Fruit fly (Drosophila melanogaster) S2 (cell line): ENCODE results near the gene smp-30.

Source experiments
- CG8478 ChIP-seq: fragments of >200 bp; optimal IDR thresholded peaks from 2 replicates; lab custom pipeline; 2018
- CTCF ChIP-seq, 2 experiments: fragments of >200 bp; optimal IDR thresholded peaks; 2 replicates each; lab custom pipeline; 2018

The smp-30 gene

dm6 chr3R:14751023-14751422 lies at the start of gene smp-30:
Gene smp-30, minus strand, starts transcription at chr3R:14751246.
- no peak for TF ChIP-seq CTCF (optimal IDR thresholded peaks at IDR 0.05; lab: Kevin White, UChicago)
- no peak for TF ChIP-seq CG8478 (lab: Kevin White, UChicago)

DNA sequence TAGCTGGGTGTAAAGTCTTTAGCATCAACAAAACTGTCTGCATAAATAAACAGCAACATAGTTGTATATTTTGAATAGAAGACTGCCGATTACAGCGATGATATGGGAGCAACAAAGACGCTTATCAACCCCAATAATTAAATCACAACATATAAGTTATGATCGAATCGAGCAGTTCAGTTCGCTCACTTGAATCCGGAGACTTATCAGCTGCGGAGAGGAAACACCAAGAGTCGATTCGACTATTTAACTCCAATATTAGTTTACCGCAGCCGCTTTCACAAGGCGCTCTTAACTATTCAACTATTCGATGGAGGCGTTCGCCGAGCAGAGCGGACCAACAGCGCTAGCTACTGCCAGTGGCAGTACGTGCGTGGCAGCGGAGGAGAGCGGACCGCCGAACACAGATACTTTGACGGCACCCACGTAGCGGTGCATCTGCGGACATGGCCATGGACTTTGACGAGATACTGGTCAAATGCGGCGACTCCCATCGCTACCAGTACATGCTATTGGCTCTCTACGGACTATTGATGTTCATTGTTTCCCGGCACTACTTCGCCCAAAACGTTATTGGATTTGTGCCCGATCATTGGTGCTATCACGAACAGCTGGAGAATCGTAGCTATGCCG lies 47.7 kb upstream of the smp-30 start, which contains the start of gene CG14856:
CG14856 (plus strand) TSS at position 361 of the 633 bp plus-strand sequence.
- TF ChIP-seq CTCF (optimal IDR thresholded peaks at IDR 0.05; lab: Kevin White, UChicago) (no peak), CG8478 (lab: Kevin White, UChicago) (no peak)

DNA sequence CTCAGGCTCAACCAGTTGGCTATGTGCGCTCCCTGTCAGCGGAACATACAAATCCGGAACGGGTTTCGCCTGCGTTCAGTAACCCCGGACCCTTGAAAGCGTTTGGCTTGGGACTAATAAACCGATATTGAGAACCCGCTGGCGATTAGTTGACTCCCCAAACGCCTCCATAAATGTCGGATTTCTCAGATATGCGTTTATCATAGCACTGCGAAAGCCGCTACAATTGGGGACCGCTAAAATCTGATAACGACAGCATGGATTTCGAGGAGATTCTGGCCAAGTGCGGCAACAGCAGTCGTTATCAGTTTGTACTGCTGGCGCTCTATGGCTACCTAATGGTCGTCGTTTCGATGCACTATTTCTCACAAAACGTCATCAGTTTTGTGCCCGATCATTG lies 45.2 kb upstream of the smp-30 start, which contains the start of gene CG14855:
CG14855 (plus strand) TSS at position 12 of the 400 bp plus-strand sequence.
- TF ChIP-seq CG8478 (lab: Kevin White, UChicago) = no peak
- TF ChIP-seq CTCF (optimal IDR thresholded peaks at IDR 0.05; lab: Kevin White, UChicago) = no peak

DNA sequence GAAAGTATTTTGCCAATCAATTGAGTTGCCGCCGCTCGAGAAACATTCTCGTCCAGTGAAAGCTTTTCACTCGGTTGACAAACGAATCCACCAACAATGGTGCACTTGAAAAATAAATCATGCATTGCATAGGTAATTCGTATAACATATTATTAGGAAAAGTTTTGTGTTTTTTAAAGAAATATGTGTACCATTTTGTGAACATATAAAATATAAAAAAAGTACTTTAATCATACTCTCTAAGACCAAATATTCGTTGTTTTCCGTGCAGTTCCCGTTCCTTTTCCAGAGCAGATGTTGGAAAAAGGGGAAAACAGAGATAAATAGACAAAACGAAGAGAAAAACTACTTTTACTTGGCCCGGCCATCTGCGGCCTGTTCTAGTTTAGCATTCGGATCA lies 35.6 kb upstream of the smp-30 start:
- TF ChIP-seq CTCF (optimal IDR thresholded peaks at IDR 0.05; lab: Kevin White, UChicago) (no peak), CG8478 (lab: Kevin White, UChicago) (no peak)

- TF ChIP-seq CG8478 (lab: Kevin White, UChicago) = no peak
- TF ChIP-seq CTCF (optimal IDR thresholded peaks at IDR 0.05; lab: Kevin White, UChicago) = no peak
Observed at dm6 chr3R:14785335-14785734, 34.3 kb upstream of the smp-30 start.

dm6 chr3R:14780747-14781146 lies 29.7 kb upstream of the smp-30 start:
- TF ChIP-seq CTCF (optimal IDR thresholded peaks at IDR 0.05; lab: Kevin White, UChicago) (no peak), CG8478 (lab: Kevin White, UChicago) (no peak)

DNA sequence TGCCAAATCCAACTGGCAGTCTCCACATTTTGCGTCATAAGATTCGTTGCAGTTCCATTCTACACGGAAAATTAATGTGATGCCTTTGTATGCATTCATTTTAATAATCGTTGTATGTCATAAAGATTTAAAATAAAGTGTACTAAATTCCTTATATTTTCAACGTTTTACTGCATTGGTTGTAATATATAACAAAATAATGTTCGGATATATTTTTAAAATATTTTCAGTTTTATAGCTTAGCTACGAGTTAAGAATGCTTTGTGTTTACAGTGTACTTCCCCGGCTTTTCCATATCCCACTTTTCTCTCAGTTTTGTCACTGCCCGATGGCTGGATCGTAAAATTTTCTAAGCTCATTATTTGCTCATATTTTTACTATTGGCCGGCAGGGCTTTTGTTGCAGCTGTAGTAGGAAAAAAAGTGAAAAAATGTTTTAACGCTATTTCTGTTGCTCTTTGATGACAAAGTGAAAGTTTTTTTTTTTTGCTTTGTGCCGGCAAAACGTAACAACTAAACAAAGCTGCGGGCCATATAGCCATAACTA lies 28.8 kb upstream of the smp-30 start:
- TF ChIP-seq CTCF (optimal IDR thresholded peaks at IDR 0.05; lab: Kevin White, UChicago) = no peak
- no peak for TF ChIP-seq CG8478 (lab: Kevin White, UChicago)

- TF ChIP-seq CTCF (optimal IDR thresholded peaks at IDR 0.05; lab: Kevin White, UChicago) (no peak), CG8478 (lab: Kevin White, UChicago) (no peak)
Observed at dm6 chr3R:14775395-14775794, 24.3 kb upstream of the smp-30 start.

dm6 chr3R:14766439-14767025 lies 15.5 kb upstream of the smp-30 start:
- TF ChIP-seq CTCF (optimal IDR thresholded peaks at IDR 0.05; lab: Kevin White, UChicago) = no peak
- TF ChIP-seq CG8478 (lab: Kevin White, UChicago) = no peak

DNA sequence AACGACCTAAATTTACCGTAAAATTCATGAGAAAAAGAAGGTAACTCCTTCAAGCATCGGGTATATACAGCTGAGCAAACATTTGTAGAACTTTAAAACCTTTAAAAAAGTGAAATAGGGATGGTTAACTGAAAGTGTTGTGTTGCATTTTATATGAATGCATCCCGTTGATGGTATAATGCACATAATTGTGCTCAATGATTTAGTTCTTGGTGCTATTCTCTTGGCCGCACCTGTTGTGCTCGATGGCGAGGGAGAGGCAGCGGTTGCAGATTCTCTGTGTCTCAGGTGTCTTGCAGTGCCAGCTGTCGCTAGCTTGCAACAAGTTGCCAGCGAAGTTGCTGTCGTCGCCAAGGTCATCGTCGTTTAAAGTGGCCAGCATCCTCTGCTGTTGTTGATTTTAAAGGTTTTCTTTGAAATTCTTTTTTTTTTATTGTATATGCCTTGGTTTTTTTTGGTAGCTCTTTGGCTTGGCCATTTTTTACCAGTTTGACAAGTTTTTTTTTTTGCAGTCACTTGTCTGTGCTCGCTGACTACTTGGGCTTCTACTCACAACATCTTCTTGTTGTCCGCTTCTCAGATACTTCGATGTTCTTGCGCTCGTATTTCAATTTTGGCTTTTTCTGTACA lies 14.4 kb upstream of the smp-30 start:
- TF ChIP-seq CG8478 (lab: Kevin White, UChicago) (no peak), CTCF (optimal IDR thresholded peaks at IDR 0.05; lab: Kevin White, UChicago) (no peak)

- TF ChIP-seq CTCF (optimal IDR thresholded peaks at IDR 0.05; lab: Kevin White, UChicago) = no peak
- TF ChIP-seq CG8478 (lab: Kevin White, UChicago) = no peak
Observed at dm6 chr3R:14764131-14764530, 13.1 kb upstream of the smp-30 start.

DNA sequence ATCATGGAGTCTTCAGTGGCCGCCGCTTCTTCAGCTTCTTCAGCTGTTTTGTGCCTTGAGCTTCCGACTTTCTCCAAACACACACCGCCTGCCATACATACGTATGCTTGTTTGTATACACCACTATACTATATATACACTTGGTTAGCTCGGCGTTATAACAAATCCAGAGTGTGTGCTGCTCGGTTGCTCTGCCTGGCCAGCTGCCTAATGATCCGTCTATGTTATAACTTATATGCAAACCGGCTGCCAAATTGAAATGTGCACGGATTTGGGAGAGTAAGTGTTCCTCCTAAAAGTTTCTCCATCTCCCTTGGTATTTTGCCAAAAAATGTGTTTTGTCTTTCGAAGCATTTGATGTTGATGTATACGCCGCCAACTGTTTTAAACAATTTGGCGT lies 12.4 kb upstream of the smp-30 start:
- no peak for TF ChIP-seq CTCF (optimal IDR thresholded peaks at IDR 0.05; lab: Kevin White, UChicago)
- no peak for TF ChIP-seq CG8478 (lab: Kevin White, UChicago)

DNA sequence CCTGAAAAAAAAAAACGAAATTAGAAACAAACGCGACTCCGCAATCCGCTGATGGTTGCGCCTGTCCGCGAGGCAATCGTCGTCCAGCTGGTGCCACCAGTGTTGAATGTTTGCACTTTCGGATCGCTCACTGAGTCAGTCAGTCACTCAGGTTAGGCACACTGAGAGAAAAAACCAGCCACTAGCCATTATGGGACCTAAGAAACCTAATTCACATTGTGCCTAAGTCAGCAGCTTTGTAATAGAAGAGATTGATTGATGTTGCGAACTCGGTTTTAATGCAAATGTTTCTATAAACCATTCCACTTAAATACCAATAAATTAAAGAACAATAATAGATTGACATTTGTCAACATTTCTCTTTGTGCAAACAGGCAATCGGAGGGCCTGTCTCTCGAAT lies 10.0 kb upstream of the smp-30 start:
- TF ChIP-seq CTCF (optimal IDR thresholded peaks at IDR 0.05; lab: Kevin White, UChicago) (no peak), CG8478 (lab: Kevin White, UChicago) (no peak)

DNA sequence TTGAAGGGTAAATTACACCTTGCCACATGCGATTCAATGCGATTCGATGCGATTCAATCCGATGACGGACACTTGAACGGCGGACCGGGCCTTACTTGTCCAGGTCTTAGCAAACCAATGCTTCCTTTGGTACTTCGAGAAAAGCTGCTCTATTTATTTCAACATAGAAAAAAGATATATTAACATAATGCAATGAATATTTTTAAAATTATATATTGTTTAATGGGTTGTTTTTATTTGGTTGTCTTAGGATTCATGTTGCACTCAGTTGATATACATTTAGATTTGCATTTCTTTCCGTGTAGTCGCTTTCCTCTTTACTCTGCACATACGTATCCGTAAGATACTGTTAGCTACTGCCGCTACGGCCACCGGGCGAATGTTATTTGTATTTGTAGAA lies 7.3 kb upstream of the smp-30 start:
- no peak for TF ChIP-seq CTCF (optimal IDR thresholded peaks at IDR 0.05; lab: Kevin White, UChicago)
- no peak for TF ChIP-seq CG8478 (lab: Kevin White, UChicago)

DNA sequence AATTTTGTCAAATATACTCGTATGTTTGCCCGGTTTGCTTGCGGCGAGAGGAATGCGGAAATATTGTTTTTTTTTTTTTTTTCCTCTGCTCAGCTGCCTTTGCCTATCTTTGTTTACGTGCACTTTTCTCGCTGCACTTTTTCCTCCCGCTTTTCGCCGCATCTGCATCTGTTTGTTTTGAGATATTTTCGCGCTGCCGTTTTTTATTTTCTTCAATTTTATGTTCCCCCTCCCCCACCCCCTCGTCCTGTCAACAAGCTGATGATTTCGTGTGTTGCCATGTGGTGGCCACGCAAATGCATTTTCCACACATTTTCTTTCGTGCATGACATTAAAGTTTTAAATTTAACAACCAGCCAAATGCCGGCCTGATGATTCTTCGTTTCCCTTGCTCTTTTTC lies 5.0 kb upstream of the smp-30 start:
- no peak for TF ChIP-seq CG8478 (lab: Kevin White, UChicago)
- TF ChIP-seq CTCF (optimal IDR thresholded peaks at IDR 0.05; lab: Kevin White, UChicago) = no peak
